Worm (Caenorhabditis elegans): ENCODE results near the gene C16D9.6.

Gene C16D9.6

DNA sequence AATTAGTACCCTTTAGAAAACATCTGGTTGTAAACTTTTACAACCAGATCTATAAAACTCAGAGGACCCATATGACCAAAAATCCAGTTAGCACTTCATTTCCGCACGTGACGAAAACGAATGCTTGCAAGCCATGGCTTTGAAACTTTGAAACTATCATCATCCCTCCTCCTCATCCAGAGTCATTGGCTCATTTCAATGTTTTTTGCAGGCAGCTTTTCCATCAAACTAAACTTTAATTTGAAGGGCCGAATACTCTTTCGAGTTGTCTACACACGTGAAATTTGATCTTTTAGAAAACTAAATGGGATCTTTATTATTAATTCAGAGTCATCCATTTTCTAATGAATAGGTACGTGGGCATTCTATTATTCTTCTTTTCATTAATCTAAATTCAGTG, 12.1 kb upstream of the C16D9.6 start:
- no peak for TF ChIP-seq ceh-24 (tag; optimal IDR thresholded peaks at IDR 0.05)

DNA sequence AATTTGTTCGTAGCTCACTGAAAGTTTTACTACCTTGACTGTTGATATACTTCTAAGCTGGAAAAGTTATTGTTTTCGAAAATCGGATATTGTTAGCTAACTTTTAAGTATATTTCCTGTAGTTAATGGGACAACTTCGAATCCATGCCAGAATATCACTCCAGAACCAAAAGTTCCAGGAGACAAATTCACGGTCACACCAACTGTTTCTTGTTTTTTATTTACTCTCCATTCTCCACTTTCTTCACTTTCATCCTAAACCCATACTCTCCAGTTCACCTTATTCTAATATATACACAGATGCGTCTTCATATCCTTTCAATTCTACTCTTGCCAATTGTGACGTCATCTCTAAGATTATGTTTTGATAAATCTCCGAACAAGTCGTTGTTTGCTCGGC, 8.9 kb upstream of the C16D9.6 start, which contains the start of gene C16D9.1:
Gene C16D9.1 (plus strand): TSS at position 301 of the 400 bp plus-strand sequence.
- TF ChIP-seq ahr-1 (tag; optimal IDR thresholded peaks at IDR 0.05) (no peak), pat-9 (tag; optimal IDR thresholded peaks at IDR 0.05) (no peak), ama-1 (optimal IDR thresholded peaks at IDR 0.05) (no peak), lin-11 (tag; optimal IDR thresholded peaks at IDR 0.05) (no peak), hlh-13 (GFP tag; optimal IDR thresholded peaks at IDR 0.05) (no peak), ceh-24 (tag; optimal IDR thresholded peaks at IDR 0.05) (no peak), Y22D7AL.16 (tag; optimal IDR thresholded peaks at IDR 0.05) (no peak)

DNA sequence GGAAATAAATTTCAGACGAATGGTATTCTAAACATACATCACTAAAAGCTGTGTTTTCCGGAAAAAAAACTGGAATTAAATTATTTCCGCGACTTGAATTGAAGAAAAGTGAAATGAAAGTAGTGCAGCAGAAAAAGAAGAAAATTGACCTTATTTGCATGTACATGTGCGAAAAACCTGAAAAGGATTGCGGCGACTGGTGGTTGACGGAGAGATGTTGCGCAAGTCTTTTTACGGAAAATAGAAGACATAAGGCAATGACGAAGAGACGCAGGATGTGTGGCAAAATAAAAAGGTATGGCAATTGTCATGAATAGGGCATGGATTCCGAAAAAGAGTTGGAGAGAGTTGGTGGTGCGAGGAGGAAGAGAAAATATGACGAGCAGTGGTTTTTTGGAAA, 4.9 kb upstream of the C16D9.6 start:
- TF ChIP-seq ceh-9 (tag; optimal IDR thresholded peaks at IDR 0.05) (no peak), unc-55 (GFP tag; optimal IDR thresholded peaks at IDR 0.05) (no peak), madf-2 (tag; optimal IDR thresholded peaks at IDR 0.05) (no peak), T23F11.4 (GFP tag; optimal IDR thresholded peaks at IDR 0.05) (no peak), unc-42 (tag; optimal IDR thresholded peaks at IDR 0.05) (peak; percentile 30)

DNA sequence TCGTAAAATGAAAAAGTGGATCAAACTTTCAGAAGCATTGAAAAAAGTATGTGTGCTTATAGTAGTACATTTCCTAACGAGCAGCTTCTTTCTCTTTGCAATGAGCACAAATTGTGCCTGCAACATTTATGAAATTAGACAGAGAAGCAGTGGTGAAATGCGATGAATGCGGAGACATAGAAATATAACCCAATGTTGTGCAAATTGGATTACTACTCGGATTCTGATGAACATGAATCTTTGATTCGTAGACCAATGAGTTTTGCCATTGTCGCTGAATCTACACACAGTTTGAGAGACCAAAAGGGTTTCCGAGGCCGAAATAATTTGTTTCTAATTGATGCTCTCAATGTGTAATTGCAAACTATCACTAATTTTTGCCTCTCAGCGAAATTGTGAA, 3.8 kb upstream of the C16D9.6 start:
- peak; percentile 97 for TF ChIP-seq unc-42 (tag; optimal IDR thresholded peaks at IDR 0.05)
- no peak for TF ChIP-seq ceh-9 (tag; optimal IDR thresholded peaks at IDR 0.05)
- TF ChIP-seq sdc-2 (tag; optimal IDR thresholded peaks at IDR 0.05), result no peak
- TF ChIP-seq lim-6 (tag; optimal IDR thresholded peaks at IDR 0.05), result no peak
- TF ChIP-seq zip-5 (tag; optimal IDR thresholded peaks at IDR 0.05), result no peak
- no peak for TF ChIP-seq pag-3 (tag; optimal IDR thresholded peaks at IDR 0.05; ENCODE audit: borderline replicate concordance)
- no peak for TF ChIP-seq pqm-1 (tag; optimal IDR thresholded peaks at IDR 0.05)

DNA sequence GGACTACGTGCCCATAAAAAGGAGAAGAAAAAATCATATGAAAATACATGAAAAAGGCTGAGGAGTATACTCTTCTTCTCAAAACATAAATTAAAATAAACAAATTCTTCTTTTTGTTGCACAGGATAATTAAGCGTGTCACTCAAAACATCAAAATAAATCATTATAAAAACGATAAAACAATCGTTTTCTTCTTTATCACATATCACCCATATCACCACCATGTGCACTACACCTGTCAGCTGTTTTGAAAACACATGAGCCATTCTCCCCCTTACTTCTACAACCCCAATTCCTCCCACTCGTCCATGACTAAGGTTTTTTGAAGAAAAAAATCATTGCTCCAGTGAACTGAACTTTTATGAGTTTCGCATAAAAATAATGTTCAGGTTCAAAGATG, 2.4 kb upstream of the C16D9.6 start:
- TF ChIP-seq unc-42 (tag; optimal IDR thresholded peaks at IDR 0.05) (no peak), unc-55 (GFP tag; optimal IDR thresholded peaks at IDR 0.05) (peak; percentile 43), rnt-1 (tag; optimal IDR thresholded peaks at IDR 0.05) (no peak), K09A11.1 (tag; optimal IDR thresholded peaks at IDR 0.05; ENCODE audit: insufficient read depth) (no peak), pat-9 (tag; optimal IDR thresholded peaks at IDR 0.05) (no peak), madf-2 (tag; optimal IDR thresholded peaks at IDR 0.05) (no peak), fkh-6 (tag; optimal IDR thresholded peaks at IDR 0.05) (no peak)

DNA sequence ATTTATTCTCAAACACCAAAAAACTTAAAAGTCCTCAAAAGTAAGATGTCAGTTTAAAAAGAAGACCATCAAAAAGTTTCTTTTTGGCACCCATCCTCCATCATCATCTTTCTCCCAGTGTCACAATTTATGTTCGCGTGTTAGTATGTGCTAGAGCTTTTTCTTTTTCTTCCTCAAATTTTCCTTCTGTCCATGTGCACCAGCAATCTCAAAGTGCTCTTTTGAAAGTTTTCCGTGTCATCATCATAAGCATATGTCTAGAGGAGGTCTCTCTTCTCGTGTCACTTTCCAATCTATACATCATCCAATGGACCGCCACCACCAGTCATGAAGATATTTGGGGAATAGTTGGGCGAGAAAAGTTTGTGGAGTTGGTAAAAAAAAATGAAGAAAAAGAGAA, 967 bp upstream of the C16D9.6 start:
- TF ChIP-seq nfya-1 (tag; optimal IDR thresholded peaks at IDR 0.05), result no peak
- TF ChIP-seq ceh-48 (tag; optimal IDR thresholded peaks at IDR 0.05), result no peak
- no peak for TF ChIP-seq nhr-11 (tag; optimal IDR thresholded peaks at IDR 0.05)
- TF ChIP-seq Y22D7AL.16 (tag; optimal IDR thresholded peaks at IDR 0.05), result no peak
- TF ChIP-seq tbx-2 (tag; optimal IDR thresholded peaks at IDR 0.05), result no peak
- no peak for TF ChIP-seq unc-86 (tag; optimal IDR thresholded peaks at IDR 0.05)
- TF ChIP-seq T23F11.4 (GFP tag; optimal IDR thresholded peaks at IDR 0.05), result no peak
- no peak for TF ChIP-seq hlh-8 (tag; optimal IDR thresholded peaks at IDR 0.05)
- no peak for TF ChIP-seq dve-1 (tag; optimal IDR thresholded peaks at IDR 0.05)
- no peak for TF ChIP-seq sdc-2 (tag; optimal IDR thresholded peaks at IDR 0.05)
- no peak for TF ChIP-seq ztf-16 (tag; optimal IDR thresholded peaks at IDR 0.05)
- no peak for TF ChIP-seq ref-2 (tag; optimal IDR thresholded peaks at IDR 0.05)

DNA sequence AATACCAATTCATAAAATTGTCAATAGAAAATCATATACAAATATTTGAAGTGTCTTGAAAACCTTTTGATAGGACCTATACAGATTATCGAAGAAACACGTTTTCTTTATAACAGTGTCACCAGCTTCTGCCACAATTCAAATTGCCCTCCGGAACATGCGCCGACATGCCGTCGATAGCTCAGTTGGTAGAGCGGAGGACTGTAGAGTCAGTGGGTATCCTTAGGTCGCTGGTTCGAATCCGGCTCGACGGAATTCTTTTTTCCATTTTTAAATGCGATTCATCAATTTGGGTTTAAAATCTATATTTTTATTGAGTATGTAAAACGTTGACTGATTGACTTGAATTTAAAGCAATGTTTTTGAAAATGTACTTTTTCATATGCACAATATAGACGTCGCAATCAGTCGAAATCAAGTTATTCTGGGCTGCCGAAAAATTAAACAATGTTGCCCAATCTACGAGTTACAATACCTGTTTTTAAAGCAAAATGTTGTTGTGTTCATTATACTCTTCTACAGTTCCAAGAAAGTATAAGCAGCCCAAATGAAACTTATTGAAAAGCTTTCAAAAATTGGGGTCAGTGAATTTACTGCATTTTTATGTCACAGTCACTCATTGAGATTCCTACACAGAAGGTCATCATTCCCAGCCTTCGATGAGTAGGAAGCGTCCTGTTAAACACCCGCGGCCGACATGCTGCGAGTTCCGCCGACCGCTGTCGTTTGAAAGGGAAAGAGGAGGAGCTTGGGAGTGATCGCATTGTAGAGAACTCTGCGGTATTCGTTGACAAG, 2.6 kb downstream of the C16D9.6 start:
- TF ChIP-seq ama-1 (optimal IDR thresholded peaks at IDR 0.05) (peak; percentile 74), ceh-22 (tag; optimal IDR thresholded peaks at IDR 0.05) (no peak), fkh-6 (tag; optimal IDR thresholded peaks at IDR 0.05) (peak; percentile 2), elt-2 (tag; optimal IDR thresholded peaks at IDR 0.05) (peak; percentile 32), hlh-13 (GFP tag; optimal IDR thresholded peaks at IDR 0.05) (no peak), pat-9 (tag; optimal IDR thresholded peaks at IDR 0.05) (no peak), ahr-1 (tag; optimal IDR thresholded peaks at IDR 0.05) (no peak)

Measured in whole organism, late embryonic.